Worm (Caenorhabditis elegans): ENCODE results near the gene K12H6.10.

ce11 chrII:2787849-2788248 is 34.8 kb upstream of the K12H6.10 start:
- TF ChIP-seq blmp-1 (tag; optimal IDR thresholded peaks at IDR 0.05) (no peak), nhr-76 (tag; optimal IDR thresholded peaks at IDR 0.05) (no peak), ztf-11 (tag; optimal IDR thresholded peaks at IDR 0.05) (no peak), nhr-237 (tag; optimal IDR thresholded peaks at IDR 0.05) (no peak), unc-62 (GFP tag; optimal IDR thresholded peaks at IDR 0.05) (no peak), flh-1 (GFP tag; optimal IDR thresholded peaks at IDR 0.05) (no peak), mep-1 (tag; optimal IDR thresholded peaks at IDR 0.05) (no peak), ces-1 (GFP tag; optimal IDR thresholded peaks at IDR 0.05) (no peak), sem-2 (GFP tag; optimal IDR thresholded peaks at IDR 0.05) (no peak), ceh-83 (GFP tag; optimal IDR thresholded peaks at IDR 0.05) (no peak), nhr-28 (tag; optimal IDR thresholded peaks at IDR 0.05) (no peak), elt-3 (tag; optimal IDR thresholded peaks at IDR 0.05) (no peak)

All from whole organism, mixed stage, embryonic.